Fruit fly (Drosophila melanogaster) Kc167 (cell line): Measurements from ENCODE around the gene CG5568.

ENCODE experiments used
- Myc ChIP-seq: fragments of >200 bp; optimal IDR thresholded peaks from 2 replicates; lab custom pipeline; 2017; ENCODE audit warnings: missing external identifiers
- Sin3A ChIP-seq: fragments of >200 bp; optimal IDR thresholded peaks from 2 replicates; lab custom pipeline; 2018; ENCODE audit warnings: missing external identifiers
- insv ChIP-seq: fragments of >200 bp; optimal IDR thresholded peaks from 3 replicates; lab custom pipeline; 2018; ENCODE audit warnings: missing external identifiers
- psq ChIP-seq: fragments of >200 bp; optimal IDR thresholded peaks from 2 replicates; lab custom pipeline; 2017; ENCODE audit warnings: missing external identifiers
- ttk ChIP-seq: sonication (Bioruptor generic); optimal IDR thresholded peaks from 2 replicates; lab custom pipeline; 2017; ENCODE audit warnings: missing external identifiers

dm6 chr3L:5891812-5892211, 20.5 kb downstream of the CG5568 start:
- TF ChIP-seq ttk (no peak), Myc (lab: Kevin White, UChicago) (no peak), Sin3A (no peak), insv (no peak), psq (lab: Kevin White, UChicago) (no peak)
